Fruit fly (Drosophila melanogaster) whole organism, embryonic: ENCODE data around the gene CG34125.

ENCODE experiments used
- Aef1 ChIP-seq: fragments of 200-800 bp; sonication (Bioruptor generic); IDR thresholded peaks from 3 replicates; pipeline ENCODE4 v1.3.6; 2022; ENCODE audit warnings: missing biosample characterization, missing genetic modification characterization
- Asciz ChIP-seq: fragments of 200-800 bp; sonication (Bioruptor generic); optimal IDR thresholded peaks from 2 replicates; lab custom pipeline; 2017; ENCODE audit warnings: missing biosample characterization, mild to moderate bottlenecking, missing genetic modification characterization, missing genetic modification reagents
- Atf-2 ChIP-seq: fragments of 200-800 bp; sonication (Bioruptor generic); optimal IDR thresholded peaks from 2 replicates; lab custom pipeline; 2016; ENCODE audit warnings: missing biosample characterization, missing genetic modification characterization
- B-H2 ChIP-seq: fragments of 200-800 bp; sonication (Bioruptor generic); optimal IDR thresholded peaks from 2 replicates; lab custom pipeline; 2018; ENCODE audit warnings: missing biosample characterization, mild to moderate bottlenecking, missing genetic modification characterization
- CG10209 ChIP-seq: fragments of 200-800 bp; sonication (Bioruptor generic); optimal IDR thresholded peaks from 3 replicates; lab custom pipeline; 2017; ENCODE audit warnings: missing biosample characterization, mild to moderate bottlenecking, missing genetic modification characterization, missing genetic modification reagents
- CG1024 ChIP-seq: fragments of 200-800 bp; sonication (Bioruptor generic); IDR thresholded peaks from 2 replicates; pipeline ENCODE4 v1.3.6; 2022; ENCODE audit warnings: missing biosample characterization, missing genetic modification characterization
- CG11398 ChIP-seq: fragments of 200-800 bp; sonication (Bioruptor generic); optimal IDR thresholded peaks from 2 replicates; lab custom pipeline; 2016; ENCODE audit warnings: missing biosample characterization, missing genetic modification characterization
- CG11456 ChIP-seq: fragments of 200-800 bp; sonication (Bioruptor generic); IDR thresholded peaks from 3 replicates; pipeline ENCODE4 v1.3.6; 2022; ENCODE audit warnings: missing biosample characterization, missing genetic modification characterization
- CG11723 ChIP-seq: fragments of 200-800 bp; sonication (Bioruptor generic); optimal IDR thresholded peaks from 2 replicates; lab custom pipeline; 2017; ENCODE audit warnings: missing biosample characterization, mild to moderate bottlenecking, missing genetic modification characterization
- CG15696 ChIP-seq: fragments of 200-800 bp; sonication (Bioruptor generic); optimal IDR thresholded peaks from 2 replicates; lab custom pipeline; 2019; ENCODE audit warnings: missing biosample characterization, mild to moderate bottlenecking, missing genetic modification characterization, moderate library complexity
- CG18764 ChIP-seq: fragments of 200-800 bp; sonication (Bioruptor generic); optimal IDR thresholded peaks from 3 replicates; lab custom pipeline; 2016; ENCODE audit warnings: missing biosample characterization, missing genetic modification characterization
- CG2199 ChIP-seq: fragments of 200-800 bp; sonication (Bioruptor generic); IDR thresholded peaks from 3 replicates; pipeline ENCODE4 v1.3.6; 2022; ENCODE audit warnings: missing biosample characterization, missing genetic modification characterization
- CG2875 ChIP-seq: fragments of 200-800 bp; sonication (Bioruptor generic); optimal IDR thresholded peaks from 2 replicates; lab custom pipeline; 2017; ENCODE audit warnings: missing biosample characterization, mild to moderate bottlenecking, missing genetic modification characterization, missing genetic modification reagents
- CG30020 ChIP-seq: fragments of 200-800 bp; optimal IDR thresholded peaks from 2 replicates; lab custom pipeline; 2019; ENCODE audit warnings: missing biosample characterization, mild to moderate bottlenecking, missing genetic modification characterization, moderate library complexity
- CG30403 ChIP-seq: fragments of 200-800 bp; sonication (Bioruptor generic); optimal IDR thresholded peaks from 3 replicates; lab custom pipeline; 2016; ENCODE audit warnings: missing biosample characterization, missing genetic modification characterization
- CG5953 ChIP-seq: fragments of 200-800 bp; sonication (Bioruptor generic); IDR thresholded peaks from 2 replicates; pipeline ENCODE4 v1.3.6; 2022; ENCODE audit warnings: missing biosample characterization, missing genetic modification characterization
- CG9437 ChIP-seq: fragments of 200-800 bp; sonication (Bioruptor generic); optimal IDR thresholded peaks from 2 replicates; lab custom pipeline; 2018; ENCODE audit warnings: missing biosample characterization, mild to moderate bottlenecking, missing genetic modification characterization
- D ChIP-seq, 2 experiments: fragments of 200-800 bp in 1 of 2; fragments of >200 bp in 1 of 2; sonication (Bioruptor generic) in 1 of 2; optimal IDR thresholded peaks; 2 replicates in 1 of 2; 3 replicates in 1 of 2; lab custom pipeline; 2017; ENCODE audit warnings: mild to moderate bottlenecking in 1 of 2, missing biosample characterization in 1 of 2, missing genetic modification characterization in 1 of 2, missing genetic modification reagents in 1 of 2
- Doc2 ChIP-seq: fragments of 200-800 bp; sonication (Bioruptor generic); IDR thresholded peaks from 2 replicates; pipeline ENCODE4 v1.3.6; 2022; ENCODE audit warnings: missing biosample characterization, missing genetic modification characterization
- Dp ChIP-seq: fragments of 200-800 bp; sonication (Bioruptor generic); optimal IDR thresholded peaks from 2 replicates; lab custom pipeline; 2018; ENCODE audit warnings: missing biosample characterization, mild to moderate bottlenecking, missing genetic modification characterization, moderate library complexity
- GATAe ChIP-seq: fragments of 200-800 bp; sonication (Bioruptor generic); conservative IDR thresholded peaks from 2 replicates; pipeline ENCODE4 v1.3.6; 2022; ENCODE audit warnings: missing biosample characterization, missing genetic modification characterization
- HLH4C ChIP-seq: fragments of 200-800 bp; sonication (Bioruptor generic); IDR thresholded peaks from 3 replicates; pipeline ENCODE4 v1.3.6; 2022; ENCODE audit warnings: missing biosample characterization, missing genetic modification characterization; ENCODE audit not compliant: partially characterized antibody
- HmgD ChIP-seq: fragments of 200-800 bp; sonication (Bioruptor generic); optimal IDR thresholded peaks from 3 replicates; lab custom pipeline; 2016; ENCODE audit warnings: missing biosample characterization, missing genetic modification characterization
- Hmx ChIP-seq: fragments of 200-800 bp; sonication (Bioruptor generic); optimal IDR thresholded peaks from 2 replicates; lab custom pipeline; 2016; ENCODE audit warnings: missing biosample characterization, missing genetic modification characterization
- NC2β ChIP-seq: fragments of 200-800 bp; sonication (Bioruptor generic); optimal IDR thresholded peaks from 2 replicates; lab custom pipeline; 2016; ENCODE audit warnings: missing biosample characterization, missing genetic modification characterization
- NfI ChIP-seq: fragments of 200-800 bp; sonication (Bioruptor generic); optimal IDR thresholded peaks from 3 replicates; lab custom pipeline; 2018; ENCODE audit warnings: missing biosample characterization, mild to moderate bottlenecking, missing genetic modification characterization, moderate library complexity
- Oli ChIP-seq: fragments of 200-800 bp; sonication (Bioruptor generic); optimal IDR thresholded peaks from 2 replicates; lab custom pipeline; 2018; ENCODE audit warnings: missing biosample characterization, mild to moderate bottlenecking, missing genetic modification characterization, moderate library complexity
- PHDP ChIP-seq: fragments of 200-800 bp; sonication (Bioruptor generic); optimal IDR thresholded peaks from 3 replicates; lab custom pipeline; 2018; ENCODE audit warnings: missing biosample characterization, mild to moderate bottlenecking, missing genetic modification characterization, moderate library complexity
- Ravus ChIP-seq: fragments of 200-800 bp; sonication (Bioruptor generic); IDR thresholded peaks from 2 replicates; pipeline ENCODE4 v1.3.6; 2022; ENCODE audit warnings: missing biosample characterization, missing genetic modification characterization
- Tbp ChIP-seq: fragments of >200 bp; optimal IDR thresholded peaks from 2 replicates; lab custom pipeline; 2018; ENCODE audit warnings: missing biosample characterization, missing genetic modification characterization
- Trl ChIP-seq, 3 experiments: fragments of >200 bp in 2 of 3; fragments of 200-800 bp in 1 of 3; sonication (Bioruptor generic) in 1 of 3; optimal IDR thresholded peaks; 2 replicates in 1 of 3; 3 replicates in 2 of 3; lab custom pipeline; 2016 to 2017; ENCODE audit warnings: missing biosample characterization in 1 of 3, missing genetic modification characterization in 1 of 3
- amos ChIP-seq: fragments of 200-800 bp; sonication (Bioruptor generic); IDR thresholded peaks from 2 replicates; pipeline ENCODE4 v1.3.6; 2022; ENCODE audit warnings: missing biosample characterization, missing genetic modification characterization; ENCODE audit not compliant: partially characterized antibody
- az2 ChIP-seq: fragments of 200-800 bp; sonication (Bioruptor generic); optimal IDR thresholded peaks from 3 replicates; lab custom pipeline; 2016; ENCODE audit warnings: missing biosample characterization, missing genetic modification characterization
- bab2 ChIP-seq: fragments of 200-800 bp; sonication (Bioruptor generic); optimal IDR thresholded peaks from 2 replicates; lab custom pipeline; 2016; ENCODE audit warnings: missing biosample characterization, missing genetic modification characterization
- br ChIP-seq: fragments of >200 bp; optimal IDR thresholded peaks from 2 replicates; lab custom pipeline; 2017
- cato ChIP-seq: fragments of 200-800 bp; sonication (Bioruptor generic); optimal IDR thresholded peaks from 2 replicates; lab custom pipeline; 2016; ENCODE audit warnings: missing biosample characterization, missing genetic modification characterization, borderline replicate concordance
- ewg ChIP-seq: fragments of 200-800 bp; sonication (Bioruptor generic); optimal IDR thresholded peaks from 3 replicates; lab custom pipeline; 2017; ENCODE audit warnings: mild to moderate bottlenecking, missing biosample characterization, missing genetic modification reagents, missing genetic modification characterization
- gcm2 ChIP-seq: fragments of 200-800 bp; sonication (Bioruptor generic); optimal IDR thresholded peaks from 2 replicates; lab custom pipeline; 2016; ENCODE audit warnings: missing biosample characterization, missing genetic modification characterization
- gem ChIP-seq: fragments of 200-800 bp; sonication (Bioruptor generic); optimal IDR thresholded peaks from 2 replicates; lab custom pipeline; 2019; ENCODE audit warnings: missing biosample characterization, mild to moderate bottlenecking, missing genetic modification characterization, moderate library complexity
- gro ChIP-seq: fragments of 200-800 bp; sonication (Bioruptor generic); optimal IDR thresholded peaks from 2 replicates; lab custom pipeline; 2016; ENCODE audit warnings: missing biosample characterization, missing genetic modification characterization
- gsb ChIP-seq: fragments of 200-800 bp; sonication (Bioruptor generic); IDR thresholded peaks from 2 replicates; pipeline ENCODE4 v1.3.6; 2022; ENCODE audit warnings: missing biosample characterization, missing genetic modification characterization
- h ChIP-seq: fragments of >200 bp; optimal IDR thresholded peaks from 2 replicates; lab custom pipeline; 2017
- her ChIP-seq: fragments of 200-800 bp; sonication (Bioruptor generic); optimal IDR thresholded peaks from 2 replicates; lab custom pipeline; 2016; ENCODE audit warnings: missing biosample characterization, missing genetic modification characterization
- ind ChIP-seq: fragments of 200-800 bp; sonication (Bioruptor generic); optimal IDR thresholded peaks from 3 replicates; lab custom pipeline; 2016; ENCODE audit warnings: missing biosample characterization, missing genetic modification characterization
- jumu ChIP-seq: fragments of 200-800 bp; sonication (Bioruptor generic); optimal IDR thresholded peaks from 3 replicates; lab custom pipeline; 2016; ENCODE audit warnings: missing biosample characterization, missing genetic modification characterization
- kah ChIP-seq: fragments of 200-800 bp; sonication (Bioruptor generic); optimal IDR thresholded peaks from 2 replicates; lab custom pipeline; 2018; ENCODE audit warnings: missing biosample characterization, mild to moderate bottlenecking, missing genetic modification characterization
- knrl ChIP-seq: fragments of 200-800 bp; sonication (Bioruptor generic); IDR thresholded peaks from 3 replicates; pipeline ENCODE4 v1.3.6; 2022; ENCODE audit warnings: missing biosample characterization, missing genetic modification characterization; ENCODE audit not compliant: partially characterized antibody
- usp ChIP-seq: fragments of >200 bp; optimal IDR thresholded peaks from 2 replicates; lab custom pipeline; 2017; ENCODE audit warnings: missing biosample characterization, missing genetic modification characterization
- zen2 ChIP-seq: fragments of 200-800 bp; sonication (Bioruptor generic); IDR thresholded peaks from 3 replicates; pipeline ENCODE4 v1.3.6; 2022; ENCODE audit warnings: missing biosample characterization, missing genetic modification characterization; ENCODE audit not compliant: partially characterized antibody

CG34125 gene

DNA sequence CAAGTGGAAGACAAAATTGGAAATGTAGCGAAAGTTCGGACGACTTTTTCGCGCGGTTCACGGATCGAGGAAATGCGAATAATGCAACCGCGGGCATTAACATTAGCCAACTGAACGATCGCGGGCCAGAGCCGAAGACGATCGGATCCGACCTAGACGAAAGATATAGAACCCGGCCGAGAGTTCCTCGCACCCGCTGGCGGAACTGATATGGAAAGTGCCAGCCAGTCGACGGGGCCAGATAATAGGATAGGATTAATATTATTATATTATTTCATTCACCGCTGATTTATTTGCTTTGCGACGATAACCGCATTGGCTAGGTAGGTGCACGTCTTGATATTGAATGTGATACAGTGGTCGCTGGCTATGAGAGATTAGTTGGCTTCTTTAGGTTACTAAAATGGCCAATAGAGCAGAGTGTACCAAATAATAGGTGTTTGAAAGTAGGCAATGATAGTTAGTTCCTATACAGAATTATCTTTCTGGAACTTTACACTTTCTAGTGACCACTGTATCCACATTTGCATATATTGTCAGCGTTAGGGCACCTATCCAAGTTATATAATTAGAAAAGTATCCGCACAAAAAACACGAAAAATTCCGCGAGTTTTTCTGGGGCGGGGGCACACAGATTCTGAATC lies 34.0 kb downstream of the CG34125 start (continued):
- TF ChIP-seq cato (GFP tag; lab: Kevin White, UChicago) (peak; percentile 7), Hmx (GFP tag; lab: Kevin White, UChicago) (peak; percentile 26), Asciz (GFP tag; lab: Kevin White, UChicago) (peak; percentile 52), Trl (optimal IDR thresholded peaks at IDR 0.05; lab: Kevin White, UChicago) (no peak), Trl (GFP tag; optimal IDR thresholded peaks at IDR 0.05; lab: Kevin White, UChicago) (peak; percentile 72), ind (GFP tag; lab: Kevin White, UChicago) (peak; percentile 83), az2 (GFP tag; lab: Kevin White, UChicago) (peak; percentile 47), ewg (GFP tag; lab: Kevin White, UChicago) (peak; percentile 41), gsb (GFP tag; lab: Robert Waterston, UW) (0 out of 2 replicates have a peak, but pooled peaks have one; percentile 25), CG18764 (GFP tag; lab: Kevin White, UChicago) (peak; percentile 42), Tbp (no peak), HmgD (no peak), gro (GFP tag; lab: Kevin White, UChicago) (peak; percentile 21), CG30403 (peak; percentile 49), Atf-2 (GFP tag; lab: Kevin White, UChicago) (peak; percentile 23), zen2 (GFP tag; lab: Robert Waterston, UW) (no peak), CG11456 (peak; percentile 71), CG9437 (GFP tag; lab: Kevin White, UChicago) (no peak), NfI (peak; percentile 67), NC2β (GFP tag; lab: Kevin White, UChicago) (no peak), CG10209 (peak; percentile 72), CG2875 (GFP tag; lab: Kevin White, UChicago) (no peak), jumu (GFP tag; lab: Kevin White, UChicago) (peak; percentile 48), Ravus (GFP tag; lab: Robert Waterston, UW) (no peak; the same call in 1 of the 2 replicates), CG11398 (GFP tag; lab: Kevin White, UChicago) (no peak), gcm2 (GFP tag; lab: Kevin White, UChicago) (no peak), Dp (GFP tag; lab: Kevin White, UChicago) (no peak), B-H2 (peak; percentile 13), CG1024 (GFP tag; lab: Robert Waterston, UW) (peak; percentile 73; the same call in 1 of the 2 replicates), h (lab: Kevin White, UChicago) (no peak), bab2 (peak; percentile 50), D (optimal IDR thresholded peaks at IDR 0.05; lab: Kevin White, UChicago) (no peak), D (GFP tag; optimal IDR thresholded peaks at IDR 0.05; lab: Kevin White, UChicago) (peak; percentile 41), her (peak; percentile 29), gem (peak; percentile 75), kah (GFP tag; lab: Kevin White, UChicago) (peak; percentile 29), Aef1 (GFP tag; lab: Robert Waterston, UW) (peak; percentile 72), CG2199 (GFP tag; lab: Robert Waterston, UW) (no peak; the same call in 2 of the 3 replicates), HLH4C (no peak), br (lab: Kevin White, UChicago) (no peak), GATAe (0 out of 2 replicates have a peak, but pooled peaks have one; percentile 34), CG15696 (peak; percentile 76), CG30020 (tag; lab: Kevin White, UChicago) (no peak), knrl (no peak), CG11723 (GFP tag; lab: Kevin White, UChicago) (peak; percentile 39), usp (GFP tag; lab: Kevin White, UChicago) (no peak), PHDP (tag; lab: Kevin White, UChicago) (peak; percentile 55), CG5953 (0 out of 2 replicates have a peak, but pooled peaks have one; percentile 37), amos (GFP tag; lab: Robert Waterston, UW) (no peak), Doc2 (GFP tag; lab: Robert Waterston, UW) (no peak), Oli (tag; lab: Kevin White, UChicago) (peak; percentile 74)
